Fruit fly (Drosophila melanogaster) whole organism, embryonic: Measurements from ENCODE around the gene rictor.
A peak's percentile ranks its signal among the peaks of the same experiment; 100 is the strongest.

ENCODE experiments used
- CG10654 ChIP-seq: fragments of 200-800 bp; sonication (Bioruptor generic); optimal IDR thresholded peaks from 2 replicates; lab custom pipeline; 2016; ENCODE audit warnings: missing biosample characterization, missing genetic modification characterization
- CG11093 ChIP-seq: fragments of 200-800 bp; sonication (Bioruptor generic); IDR thresholded peaks from 3 replicates; pipeline ENCODE4 v1.3.6; 2022; ENCODE audit warnings: missing biosample characterization, missing genetic modification characterization
- CG12744 ChIP-seq: fragments of 200-800 bp; sonication (Bioruptor generic); optimal IDR thresholded peaks from 2 replicates; lab custom pipeline; 2016; ENCODE audit warnings: missing biosample characterization, missing genetic modification characterization
- CG12769 ChIP-seq: fragments of 200-800 bp; sonication (Bioruptor generic); optimal IDR thresholded peaks from 2 replicates; lab custom pipeline; 2019; ENCODE audit warnings: missing biosample characterization, mild to moderate bottlenecking, missing genetic modification characterization, moderate library complexity
- CG13296 ChIP-seq: fragments of 200-800 bp; sonication (Bioruptor generic); optimal IDR thresholded peaks from 3 replicates; lab custom pipeline; 2018; ENCODE audit warnings: missing biosample characterization, mild to moderate bottlenecking, missing genetic modification characterization
- CG13624 ChIP-seq: fragments of 200-800 bp; sonication (Bioruptor generic); optimal IDR thresholded peaks from 2 replicates; lab custom pipeline; 2016; ENCODE audit warnings: missing biosample characterization, missing genetic modification characterization
- CG14710 ChIP-seq: fragments of 200-800 bp; sonication (Bioruptor generic); optimal IDR thresholded peaks from 3 replicates; lab custom pipeline; 2019; ENCODE audit warnings: missing biosample characterization, mild to moderate bottlenecking, missing genetic modification characterization, moderate library complexity
- CG15011 ChIP-seq: fragments of 200-800 bp; sonication (Bioruptor generic); optimal IDR thresholded peaks from 3 replicates; lab custom pipeline; 2018; ENCODE audit warnings: missing biosample characterization, mild to moderate bottlenecking, missing genetic modification characterization
- CG15479 ChIP-seq: fragments of 200-800 bp; sonication (Bioruptor generic); optimal IDR thresholded peaks from 3 replicates; lab custom pipeline; 2019; ENCODE audit warnings: missing biosample characterization, mild to moderate bottlenecking, missing genetic modification characterization, moderate library complexity
- CG18011 ChIP-seq: fragments of 200-800 bp; sonication (Bioruptor generic); optimal IDR thresholded peaks from 2 replicates; lab custom pipeline; 2017; ENCODE audit warnings: missing biosample characterization, missing genetic modification characterization, mild to moderate bottlenecking, moderate library complexity, missing genotype
- CG30431 ChIP-seq: fragments of 200-800 bp; sonication (Bioruptor generic); optimal IDR thresholded peaks from 2 replicates; lab custom pipeline; 2017; ENCODE audit warnings: missing biosample characterization, missing genetic modification characterization
- CG31441 ChIP-seq: fragments of 200-800 bp; sonication (Bioruptor generic); IDR thresholded peaks from 2 replicates; pipeline ENCODE4 v1.3.6; 2022; ENCODE audit warnings: missing biosample characterization, missing genetic modification characterization
- CG32772 ChIP-seq: fragments of 200-800 bp; sonication (Bioruptor generic); IDR thresholded peaks from 2 replicates; pipeline ENCODE4 v1.3.6; 2022; ENCODE audit warnings: missing biosample characterization, missing genetic modification characterization
- CG4730 ChIP-seq: fragments of 200-800 bp; sonication (Bioruptor generic); IDR thresholded peaks from 2 replicates; pipeline ENCODE4 v1.3.6; 2022; ENCODE audit warnings: missing biosample characterization, missing genetic modification characterization
- CG6175 ChIP-seq: fragments of 200-800 bp; sonication (Bioruptor generic); IDR thresholded peaks from 3 replicates; pipeline ENCODE4 v1.3.6; 2022; ENCODE audit warnings: missing biosample characterization, missing genetic modification characterization
- CG6765 ChIP-seq: fragments of 200-800 bp; sonication (Bioruptor generic); optimal IDR thresholded peaks from 3 replicates; lab custom pipeline; 2017; ENCODE audit warnings: missing biosample characterization, mild to moderate bottlenecking, missing genetic modification characterization
- CG7987 ChIP-seq: fragments of 200-800 bp; sonication (Bioruptor generic); optimal IDR thresholded peaks from 2 replicates; lab custom pipeline; 2018; ENCODE audit warnings: missing biosample characterization, mild to moderate bottlenecking, missing genetic modification characterization, moderate library complexity
- Chrac-16 ChIP-seq: fragments of 200-800 bp; sonication (Bioruptor generic); optimal IDR thresholded peaks from 3 replicates; lab custom pipeline; 2016; ENCODE audit warnings: missing biosample characterization, missing genetic modification characterization
- CoRest ChIP-seq: fragments of 200-800 bp; sonication (Bioruptor generic); optimal IDR thresholded peaks from 3 replicates; lab custom pipeline; 2018; ENCODE audit warnings: missing biosample characterization, mild to moderate bottlenecking, missing genetic modification characterization, moderate library complexity
- Ets97D ChIP-seq: fragments of 200-800 bp; sonication (Bioruptor generic); optimal IDR thresholded peaks from 3 replicates; lab custom pipeline; 2016; ENCODE audit warnings: missing biosample characterization, missing genetic modification characterization
- Fer2 ChIP-seq: fragments of 200-800 bp; sonication (Bioruptor generic); optimal IDR thresholded peaks from 2 replicates; lab custom pipeline; 2018; ENCODE audit warnings: missing biosample characterization, mild to moderate bottlenecking, missing genetic modification characterization, moderate library complexity
- HHEX ChIP-seq: fragments of 200-800 bp; sonication (Bioruptor generic); optimal IDR thresholded peaks from 3 replicates; lab custom pipeline; 2017; ENCODE audit warnings: missing biosample characterization, mild to moderate bottlenecking, missing genetic modification characterization, missing genetic modification reagents
- HLHmδ ChIP-seq: fragments of 200-800 bp; sonication (Bioruptor generic); optimal IDR thresholded peaks from 2 replicates; lab custom pipeline; 2018; ENCODE audit warnings: missing biosample characterization, mild to moderate bottlenecking, missing genetic modification characterization, moderate library complexity
- HmgZ ChIP-seq: fragments of 200-800 bp; sonication (Bioruptor generic); optimal IDR thresholded peaks from 2 replicates; lab custom pipeline; 2018; ENCODE audit warnings: missing biosample characterization, mild to moderate bottlenecking, missing genetic modification characterization
- Hr39 ChIP-seq: fragments of >200 bp; optimal IDR thresholded peaks from 2 replicates; lab custom pipeline; 2017
- Mrtf ChIP-seq: fragments of 200-800 bp; sonication (Bioruptor generic); IDR thresholded peaks from 3 replicates; pipeline ENCODE4 v1.3.6; 2022; ENCODE audit warnings: missing biosample characterization, missing genetic modification characterization
- NK7.1 ChIP-seq: fragments of 200-800 bp; sonication (Bioruptor generic); optimal IDR thresholded peaks from 3 replicates; lab custom pipeline; 2016; ENCODE audit warnings: missing biosample characterization, missing genetic modification characterization
- Opbp ChIP-seq: fragments of 200-800 bp; sonication (Bioruptor generic); IDR thresholded peaks from 3 replicates; pipeline ENCODE4 v1.3.6; 2022; ENCODE audit warnings: missing biosample characterization, missing genetic modification characterization; ENCODE audit not compliant: partially characterized antibody
- Poxn ChIP-seq: fragments of 200-800 bp; sonication (Bioruptor generic); IDR thresholded peaks from 2 replicates; pipeline ENCODE4 v1.3.6; 2022; ENCODE audit warnings: missing biosample characterization, missing genetic modification characterization
- Rx ChIP-seq: fragments of 200-800 bp; sonication (Bioruptor generic); IDR thresholded peaks from 2 replicates; pipeline ENCODE4 v1.3.6; 2022; ENCODE audit warnings: missing biosample characterization, missing genetic modification characterization
- ato ChIP-seq: fragments of 200-800 bp; sonication (Bioruptor generic); IDR thresholded peaks from 2 replicates; pipeline ENCODE4 v1.3.6; 2022; ENCODE audit warnings: missing biosample characterization, missing genetic modification characterization; ENCODE audit not compliant: partially characterized antibody
- az2 ChIP-seq: fragments of 200-800 bp; sonication (Bioruptor generic); optimal IDR thresholded peaks from 3 replicates; lab custom pipeline; 2016; ENCODE audit warnings: missing biosample characterization, missing genetic modification characterization
- bowl ChIP-seq: fragments of 200-800 bp; sonication (Bioruptor generic); IDR thresholded peaks from 2 replicates; pipeline ENCODE4 v1.3.6; 2022; ENCODE audit warnings: missing biosample characterization, missing genetic modification characterization
- cas ChIP-seq: fragments of 200-800 bp; sonication (Bioruptor generic); IDR thresholded peaks from 2 replicates; pipeline ENCODE4 v1.3.6; 2022; ENCODE audit warnings: missing biosample characterization, missing genetic modification characterization
- chm ChIP-seq: fragments of 200-800 bp; sonication (Bioruptor generic); IDR thresholded peaks from 2 replicates; pipeline ENCODE4 v1.3.6; 2022; ENCODE audit warnings: missing biosample characterization, missing genetic modification characterization
- corto ChIP-seq: fragments of 200-800 bp; sonication (Bioruptor generic); optimal IDR thresholded peaks from 2 replicates; lab custom pipeline; 2016; ENCODE audit warnings: missing biosample characterization, mild to moderate bottlenecking, missing genetic modification characterization, moderate library complexity
- croc ChIP-seq: fragments of 200-800 bp; sonication (Bioruptor generic); conservative IDR thresholded peaks from 3 replicates; pipeline ENCODE4 v1.3.6; 2022; ENCODE audit warnings: missing biosample characterization, missing genetic modification characterization
- crol ChIP-seq: fragments of 200-800 bp; sonication (Bioruptor generic); IDR thresholded peaks from 2 replicates; pipeline ENCODE4 v1.3.6; 2022; ENCODE audit warnings: missing biosample characterization, missing genetic modification characterization
- dimm ChIP-seq: fragments of 200-800 bp; sonication (Bioruptor generic); IDR thresholded peaks from 2 replicates; pipeline ENCODE4 v1.3.6; 2022; ENCODE audit warnings: missing biosample characterization, missing genetic modification characterization
- eyg ChIP-seq: fragments of 200-800 bp; sonication (Bioruptor generic); optimal IDR thresholded peaks from 3 replicates; lab custom pipeline; 2016; ENCODE audit warnings: missing biosample characterization, missing genetic modification characterization
- insv ChIP-seq, 2 experiments: fragments of 200-800 bp; sonication (Bioruptor generic); optimal IDR thresholded peaks; 3 replicates each; lab custom pipeline; 2016 to 2018; ENCODE audit warnings: missing biosample characterization in 2 of 2, missing genetic modification characterization in 2 of 2
- jumu ChIP-seq: fragments of 200-800 bp; sonication (Bioruptor generic); optimal IDR thresholded peaks from 3 replicates; lab custom pipeline; 2016; ENCODE audit warnings: missing biosample characterization, missing genetic modification characterization
- lilli ChIP-seq: fragments of 200-800 bp; sonication (Bioruptor generic); optimal IDR thresholded peaks from 3 replicates; lab custom pipeline; 2016; ENCODE audit warnings: missing biosample characterization, missing genetic modification characterization
- mam ChIP-seq: fragments of 200-800 bp; sonication (Bioruptor generic); optimal IDR thresholded peaks from 3 replicates; lab custom pipeline; 2016; ENCODE audit warnings: missing biosample characterization, missing genetic modification characterization
- nom ChIP-seq: fragments of 200-800 bp; sonication (Bioruptor generic); optimal IDR thresholded peaks from 2 replicates; lab custom pipeline; 2017; ENCODE audit warnings: missing biosample characterization, missing genetic modification characterization, mild to moderate bottlenecking, moderate library complexity, missing genetic modification reagents
- pan ChIP-seq, 4 experiments: fragments of >200 bp in 3 of 4; fragments of 200-800 bp in 1 of 4; sonication (Bioruptor generic) in 1 of 4; optimal IDR thresholded peaks in 3 of 4; IDR thresholded peaks in 1 of 4; 2 replicates each; pipeline versions ENCODE4 v1.3.6 to Lab custom; 2017 to 2022; ENCODE audit warnings: missing biosample characterization in 2 of 4, missing genetic modification characterization in 2 of 4, mixed read lengths in 1 of 4
- pfk ChIP-seq: fragments of 200-800 bp; sonication (Bioruptor generic); optimal IDR thresholded peaks from 2 replicates; lab custom pipeline; 2018; ENCODE audit warnings: missing biosample characterization, mild to moderate bottlenecking, missing genetic modification characterization, moderate library complexity
- sc ChIP-seq, 3 experiments: fragments of >200 bp in 2 of 3; fragments of 200-800 bp in 1 of 3; sonication (Bioruptor generic) in 1 of 3; optimal IDR thresholded peaks; 2 replicates in 2 of 3; 3 replicates in 1 of 3; lab custom pipeline; 2017; ENCODE audit warnings: mild to moderate bottlenecking in 1 of 3, missing biosample characterization in 1 of 3, missing genetic modification characterization in 1 of 3, missing genetic modification reagents in 1 of 3
- shn ChIP-seq: fragments of 200-800 bp; sonication (Bioruptor generic); optimal IDR thresholded peaks from 3 replicates; lab custom pipeline; 2016; ENCODE audit warnings: missing biosample characterization, missing genetic modification characterization
- sisA ChIP-seq: fragments of 200-800 bp; sonication (Bioruptor generic); IDR thresholded peaks from 2 replicates; pipeline ENCODE4 v1.3.6; 2022; ENCODE audit warnings: missing biosample characterization, missing genetic modification characterization
- zf30C ChIP-seq: fragments of 200-800 bp; sonication (Bioruptor generic); optimal IDR thresholded peaks from 3 replicates; lab custom pipeline; 2018; ENCODE audit warnings: missing biosample characterization, mild to moderate bottlenecking, missing genetic modification characterization

rictor gene

dm6 chrX:19243379-19243834, 17.6 kb downstream of the rictor start, which contains the start of gene CG7889 (continued):
- no peak for TF ChIP-seq CG4730 (GFP tag; lab: Robert Waterston, UW)
- no peak for TF ChIP-seq nom
- peak; percentile 24 for TF ChIP-seq CG13296 (GFP tag; lab: Kevin White, UChicago)
- TF ChIP-seq CG10654 (GFP tag; lab: Kevin White, UChicago), result no peak
- no peak for TF ChIP-seq HLHmδ
- TF ChIP-seq bowl (GFP tag; lab: Robert Waterston, UW), result no peak
- TF ChIP-seq HHEX (GFP tag; lab: Kevin White, UChicago), result no peak
- TF ChIP-seq crol, result no peak
- TF ChIP-seq CG7987 (GFP tag; lab: Kevin White, UChicago), result no peak
- TF ChIP-seq ato, result no peak
- no peak for TF ChIP-seq CG32772 (GFP tag; lab: Robert Waterston, UW)
- no peak for TF ChIP-seq zf30C (GFP tag; lab: Kevin White, UChicago)
- TF ChIP-seq az2 (GFP tag; lab: Kevin White, UChicago), result no peak
- TF ChIP-seq eyg (GFP tag; lab: Kevin White, UChicago), result no peak
- TF ChIP-seq lilli (GFP tag; lab: Kevin White, UChicago), result peak; percentile 53
- TF ChIP-seq CG14710, result peak; percentile 52
- TF ChIP-seq NK7.1 (GFP tag; lab: Kevin White, UChicago), result no peak
- no peak for TF ChIP-seq Mrtf (GFP tag; lab: Robert Waterston, UW)
- TF ChIP-seq jumu (GFP tag; lab: Kevin White, UChicago), result peak; percentile 15
- TF ChIP-seq HmgZ (tag; lab: Kevin White, UChicago), result peak; percentile 12
- TF ChIP-seq Hr39 (lab: Kevin White, UChicago), result no peak
- no peak for TF ChIP-seq mam (GFP tag; lab: Kevin White, UChicago)
- no peak for TF ChIP-seq sc (optimal IDR thresholded peaks at IDR 0.05; lab: Kevin White, UChicago)
- TF ChIP-seq sc (GFP tag; optimal IDR thresholded peaks at IDR 0.05; lab: Kevin White, UChicago), result no peak
- TF ChIP-seq Rx, result no peak
- TF ChIP-seq CG30431 (GFP tag; lab: Kevin White, UChicago), result no peak
- TF ChIP-seq CG6765, result peak; percentile 9
- TF ChIP-seq chm (GFP tag; lab: Robert Waterston, UW), result no peak
- no peak for TF ChIP-seq pfk (GFP tag; lab: Kevin White, UChicago)
- no peak for TF ChIP-seq Opbp
- TF ChIP-seq CG31441 (GFP tag; lab: Robert Waterston, UW), result peak; percentile 42; the same call in 1 of the 2 replicates
- TF ChIP-seq CG15011 (GFP tag; lab: Kevin White, UChicago), result no peak
- TF ChIP-seq Chrac-16, result no peak
- TF ChIP-seq CG11093 (GFP tag; lab: Robert Waterston, UW), result no peak
- TF ChIP-seq shn (GFP tag; lab: Kevin White, UChicago), result no peak
- no peak for TF ChIP-seq Poxn (GFP tag; lab: Robert Waterston, UW)
- TF ChIP-seq CG18011 (GFP tag; lab: Kevin White, UChicago), result no peak
- TF ChIP-seq CG15479 (GFP tag; lab: Kevin White, UChicago), result no peak
- TF ChIP-seq dimm (GFP tag; lab: Robert Waterston, UW), result no peak
- TF ChIP-seq CG12769 (tag; lab: Kevin White, UChicago), result peak; percentile 16
- no peak for TF ChIP-seq Ets97D (GFP tag; lab: Kevin White, UChicago)
- TF ChIP-seq CG13624 (GFP tag; lab: Kevin White, UChicago), result no peak
- TF ChIP-seq pan (optimal IDR thresholded peaks at IDR 0.05; lab: Kevin White, UChicago), result no peak
- TF ChIP-seq pan (GFP tag; optimal IDR thresholded peaks at IDR 0.05 in 1 of 2, IDR thresholded peaks at IDR 0.05 in 1 of 2), result no peak
- no peak for TF ChIP-seq croc (GFP tag; lab: Robert Waterston, UW)
- no peak for TF ChIP-seq CG6175 (GFP tag; lab: Robert Waterston, UW)
- TF ChIP-seq sisA (GFP tag; lab: Robert Waterston, UW), result no peak
- no peak for TF ChIP-seq insv (GFP tag; optimal IDR thresholded peaks at IDR 0.05; lab: Kevin White, UChicago)
- TF ChIP-seq corto (GFP tag; lab: Kevin White, UChicago), result no peak
- no peak for TF ChIP-seq CG12744 (GFP tag; lab: Kevin White, UChicago)
- no peak for TF ChIP-seq Fer2 (tag; lab: Kevin White, UChicago)
- TF ChIP-seq CoRest (tag; lab: Kevin White, UChicago), result no peak
- no peak for TF ChIP-seq cas (GFP tag; lab: Robert Waterston, UW)
